Fruit fly (Drosophila melanogaster): ENCODE measurements around the gene Bacc.

dm6 chr2L:2739820-2740230, 12.4 kb upstream of the Bacc start, which contains the start of gene Hrs:
- no peak for TF ChIP-seq CG1620 (GFP tag; optimal IDR thresholded peaks at IDR 0.05)
- peak; percentile 6 for TF ChIP-seq Mnt (GFP tag; optimal IDR thresholded peaks at IDR 0.05)
- no peak for TF ChIP-seq toe (GFP tag; optimal IDR thresholded peaks at IDR 0.05)
- TF ChIP-seq CG12768 (GFP tag; optimal IDR thresholded peaks at IDR 0.05), result no peak
- TF ChIP-seq pad (GFP tag; optimal IDR thresholded peaks at IDR 0.05), result no peak
- no peak for TF ChIP-seq Clk (GFP tag; optimal IDR thresholded peaks at IDR 0.05)
- TF ChIP-seq tj (GFP tag; optimal IDR thresholded peaks at IDR 0.05), result peak; percentile 42
- TF ChIP-seq CG5204 (GFP tag; optimal IDR thresholded peaks at IDR 0.05), result no peak
- TF ChIP-seq Hr96 (GFP tag; optimal IDR thresholded peaks at IDR 0.05), result no peak
- peak; percentile 42 for TF ChIP-seq cic (GFP tag; optimal IDR thresholded peaks at IDR 0.05)
- TF ChIP-seq bab1 (GFP tag; optimal IDR thresholded peaks at IDR 0.05), result peak; percentile 22
- TF ChIP-seq cnc (optimal IDR thresholded peaks at IDR 0.05), result no peak
- no peak for TF ChIP-seq kay (GFP tag; ENCODE audit: borderline replicate concordance)
- peak; percentile 14 for TF ChIP-seq CG14711 (tag; optimal IDR thresholded peaks at IDR 0.05)

All from whole organism, adult.